Worm (Caenorhabditis elegans): ENCODE results near the gene sgt-1.
A peak's percentile ranks its signal among the peaks of the same experiment; 100 is the strongest.
"Not testable (repeated sequence)": the region's sequence is repeated elsewhere in the genome, so short reads cannot be mapped to it uniquely, and the experiment has no call there.

Gene sgt-1

DNA sequence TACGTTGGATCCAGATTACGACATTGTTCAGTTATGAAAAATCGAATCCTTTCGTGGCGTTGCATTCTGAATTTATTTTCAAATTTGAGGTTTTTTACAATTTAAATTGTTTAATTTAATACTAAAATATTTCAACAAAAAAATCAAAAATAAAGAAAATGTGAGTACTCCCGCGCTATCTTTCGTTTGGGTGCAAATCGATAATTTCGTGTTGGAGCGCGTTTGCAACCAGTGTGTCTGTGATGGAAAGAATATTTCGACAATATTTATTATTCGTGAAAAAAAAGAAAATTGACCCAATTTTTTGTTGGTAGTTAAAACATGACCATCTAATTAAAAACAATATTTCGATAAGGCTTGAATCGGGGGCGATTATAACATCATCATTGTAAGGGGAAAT lies 1.6 kb downstream of the sgt-1 start, which contains the start of gene R05F9.9 (continued):
- TF ChIP-seq ceh-79 (tag; optimal IDR thresholded peaks at IDR 0.05) (peak; percentile 12), F33H1.4 (GFP tag; IDR thresholded peaks at IDR 0.05) (peak; percentile 6; the same call in 1 of the 2 replicates), tbp1 (GFP tag; optimal IDR thresholded peaks at IDR 0.05) (peak; percentile 43), F39B2.1 (GFP tag; IDR thresholded peaks at IDR 0.05) (0 out of 2 replicates have a peak, but pooled peaks have one; percentile 15), B0261.1 (tag; optimal IDR thresholded peaks at IDR 0.05) (no peak), ekl-4 (GFP tag; IDR thresholded peaks at IDR 0.05) (peak; percentile 50), snpc-4 (GFP tag; optimal IDR thresholded peaks at IDR 0.05) (no peak), snpc-4 (tag; optimal IDR thresholded peaks at IDR 0.05) (peak in 2 of 4 experiments; percentile 23 to 50), B0336.3 (GFP tag; IDR thresholded peaks at IDR 0.05) (peak; percentile 41; the same call in 1 of the 2 replicates), ZK185.1 (tag; optimal IDR thresholded peaks at IDR 0.05; ENCODE audit: poor library complexity, severe bottlenecking) (peak; percentile 37), hsf-1 (GFP tag; IDR thresholded peaks at IDR 0.05) (peak; percentile 66), Y53G8AR.9 (GFP tag; conservative IDR thresholded peaks at IDR 0.05) (peak; percentile 86), madf-3 (GFP tag; IDR thresholded peaks at IDR 0.05) (0 out of 2 replicates have a peak, but pooled peaks have one; percentile 1), repo-1 (tag; optimal IDR thresholded peaks at IDR 0.05) (peak; percentile 56), cebp-1 (GFP tag; IDR thresholded peaks at IDR 0.05) (no peak), cebp-1 (tag; optimal IDR thresholded peaks at IDR 0.05) (peak; percentile 57), gei-17 (GFP tag; optimal IDR thresholded peaks at IDR 0.05) (peak; percentile 28), nhr-80 (tag; optimal IDR thresholded peaks at IDR 0.05) (peak; percentile 17), C06A6.2 (GFP tag; conservative IDR thresholded peaks at IDR 0.05) (no peak), nfyb-1 (GFP tag; IDR thresholded peaks at IDR 0.05) (peak; percentile 52), sdz-38 (tag; optimal IDR thresholded peaks at IDR 0.05) (no peak), Y95B8A.8 (GFP tag; IDR thresholded peaks at IDR 0.05) (peak; percentile 62; the same call in 1 of the 2 replicates), lin-35 (GFP tag; optimal IDR thresholded peaks at IDR 0.05) (peak in 1 of 3 experiments; percentile 58), atf-7 (tag; optimal IDR thresholded peaks at IDR 0.05) (peak; percentile 46), efl-1 (GFP tag; optimal IDR thresholded peaks at IDR 0.05) (peak; percentile 39), lsl-1 (GFP tag; optimal IDR thresholded peaks at IDR 0.05) (peak; percentile 25), rec-8 (tag; optimal IDR thresholded peaks at IDR 0.05) (no peak), snpc-1.3 (tag; optimal IDR thresholded peaks at IDR 0.05; ENCODE audit: insufficient read depth) (peak; percentile 8), hmg-20 (GFP tag; IDR thresholded peaks at IDR 0.05) (no peak), F23B12.7 (tag; optimal IDR thresholded peaks at IDR 0.05; ENCODE audit: insufficient read depth) (peak; percentile 55), mcd-1 (GFP tag; IDR thresholded peaks at IDR 0.05) (peak; percentile 52; the same call in 1 of the 2 replicates), mxl-1 (tag; optimal IDR thresholded peaks at IDR 0.05) (peak; percentile 27)

DNA sequence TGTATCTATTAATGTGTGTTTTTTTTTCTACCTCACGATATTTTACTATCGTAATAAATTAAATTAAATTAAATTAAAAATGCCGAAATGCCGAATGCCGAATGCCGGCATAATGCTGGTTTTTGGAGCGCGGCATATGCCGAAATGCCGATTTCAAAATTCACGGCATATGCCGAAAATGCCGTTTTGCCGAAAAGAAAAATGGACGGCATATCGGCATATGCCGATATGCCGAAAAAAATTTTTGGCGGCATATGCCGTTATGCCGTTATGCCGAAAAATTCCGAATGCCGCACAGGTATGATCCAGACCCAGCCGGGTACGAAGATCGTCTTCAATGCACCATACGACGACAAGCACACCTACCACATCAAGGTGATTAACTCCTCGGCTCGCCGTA lies 5.1 kb downstream of the sgt-1 start, which contains the start of gene msp-32:
Gene msp-32 (plus strand): TSS at position 301 of the 400 bp plus-strand sequence.
- TF ChIP-seq tlf-1, ztf-22, sptf-2 (GFP tag; optimal IDR thresholded peaks at IDR 0.05): not testable (repeated sequence)

DNA sequence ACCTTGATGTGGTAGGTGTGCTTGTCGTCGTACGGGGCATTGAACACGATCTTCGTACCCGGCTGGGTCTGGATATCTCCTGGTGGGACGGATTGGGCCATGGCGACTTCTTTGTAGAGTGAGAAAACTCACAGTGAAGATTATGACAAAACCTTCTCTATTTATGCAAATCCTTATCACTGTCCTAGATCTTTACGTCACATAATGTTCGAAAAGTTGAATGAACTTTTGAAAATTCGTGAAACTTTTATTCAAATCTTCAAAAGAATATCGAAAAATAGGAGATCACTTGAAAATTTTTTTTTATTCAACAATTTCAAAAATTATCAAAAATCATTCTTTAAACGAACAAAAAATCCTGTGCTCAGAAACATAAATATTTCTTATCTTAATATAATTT lies 11.0 kb downstream of the sgt-1 start, which contains the start of gene msp-33:
Gene msp-33 (minus strand): TSS at position 101 of the 400 bp plus-strand sequence.
- TF ChIP-seq snpc-1.3 (tag; optimal IDR thresholded peaks at IDR 0.05; ENCODE audit: insufficient read depth) (no peak), ztf-28 (GFP tag; IDR thresholded peaks at IDR 0.05) (no peak), nhr-120 (GFP tag; IDR thresholded peaks at IDR 0.05) (0 out of 2 replicates have a peak, but pooled peaks have one; percentile 66)
